Fruit fly (Drosophila melanogaster): ENCODE results near the gene Abd-B.

Abd-B gene

DNA sequence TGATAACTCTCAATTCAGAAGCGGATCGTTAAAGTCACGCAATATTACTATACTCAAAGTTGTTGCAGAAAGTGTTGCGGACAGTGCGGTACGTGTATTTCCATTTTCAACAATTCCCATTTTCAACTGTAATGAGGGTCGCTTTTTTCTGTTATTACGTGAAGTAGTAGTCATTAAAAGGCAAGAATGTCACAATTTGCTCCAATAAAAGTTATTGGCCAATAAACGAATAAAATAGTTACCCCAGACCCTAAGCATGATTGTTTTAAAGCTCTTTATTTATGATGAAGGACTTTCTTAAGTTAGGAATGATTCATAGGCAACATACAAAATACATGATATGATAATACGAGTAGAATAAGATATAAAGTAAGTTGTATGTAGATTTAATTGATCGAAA, 35.3 kb upstream of the Abd-B start (continued):
- TF ChIP-seq stc (GFP tag; IDR thresholded peaks at IDR 0.05) (no peak), CG6689 (GFP tag; IDR thresholded peaks at IDR 0.05) (no peak), Ravus (GFP tag; IDR thresholded peaks at IDR 0.05) (no peak), Fer1 (GFP tag; optimal IDR thresholded peaks at IDR 0.05) (no peak), CG3995 (GFP tag; optimal IDR thresholded peaks at IDR 0.05) (no peak), CG2678 (tag; optimal IDR thresholded peaks at IDR 0.05) (peak; percentile 71), lola (GFP tag; optimal IDR thresholded peaks at IDR 0.05) (no peak), CG18599 (GFP tag; optimal IDR thresholded peaks at IDR 0.05) (no peak), yki (optimal IDR thresholded peaks at IDR 0.05) (no peak), Fer2 (tag; optimal IDR thresholded peaks at IDR 0.05) (peak; percentile 21), Eip74EF (GFP tag; optimal IDR thresholded peaks at IDR 0.05) (peak in 1 of 2 experiments; percentile 21), zf30C (GFP tag; optimal IDR thresholded peaks at IDR 0.05) (no peak), HLH4C (GFP tag; IDR thresholded peaks at IDR 0.05; ENCODE audit: partially characterized antibody) (no peak), Fer3 (tag; optimal IDR thresholded peaks at IDR 0.05) (peak; percentile 26), CG4282 (GFP tag; optimal IDR thresholded peaks at IDR 0.05) (no peak), sens-2 (GFP tag; IDR thresholded peaks at IDR 0.05) (no peak), Atf6 (GFP tag; IDR thresholded peaks at IDR 0.05) (no peak), crc (GFP tag; optimal IDR thresholded peaks at IDR 0.05) (no peak), hkb (optimal IDR thresholded peaks at IDR 0.05) (no peak), hkb (GFP tag; IDR thresholded peaks at IDR 0.05) (no peak), CG17359 (tag; optimal IDR thresholded peaks at IDR 0.05) (no peak), unpg (GFP tag; optimal IDR thresholded peaks at IDR 0.05) (peak; percentile 56), en (GFP tag; optimal IDR thresholded peaks at IDR 0.05) (no peak), CG1529 (GFP tag; optimal IDR thresholded peaks at IDR 0.05) (no peak), CG18619 (GFP tag; optimal IDR thresholded peaks at IDR 0.05) (no peak), maf-S (GFP tag; optimal IDR thresholded peaks at IDR 0.05) (no peak), CG15011 (GFP tag; optimal IDR thresholded peaks at IDR 0.05) (no peak), corto (GFP tag; optimal IDR thresholded peaks at IDR 0.05) (no peak), wek (GFP tag; optimal IDR thresholded peaks at IDR 0.05) (peak; percentile 12), CG10979 (tag; optimal IDR thresholded peaks at IDR 0.05) (no peak), CG4404 (GFP tag; IDR thresholded peaks at IDR 0.05) (no peak), Sox100B (GFP tag; optimal IDR thresholded peaks at IDR 0.05) (peak; percentile 28), CG17912 (GFP tag; optimal IDR thresholded peaks at IDR 0.05) (peak; percentile 37), CG10565 (GFP tag; optimal IDR thresholded peaks at IDR 0.05) (no peak), dimm (GFP tag; IDR thresholded peaks at IDR 0.05) (no peak), CG13287 (GFP tag; IDR thresholded peaks at IDR 0.05; ENCODE audit: partially characterized antibody) (no peak), Oaz (GFP tag; IDR thresholded peaks at IDR 0.05) (no peak), ato (GFP tag; IDR thresholded peaks at IDR 0.05; ENCODE audit: partially characterized antibody) (no peak), CG16863 (GFP tag; optimal IDR thresholded peaks at IDR 0.05) (no peak), bbx (GFP tag; IDR thresholded peaks at IDR 0.05; ENCODE audit: partially characterized antibody) (no peak), CG14014 (GFP tag; IDR thresholded peaks at IDR 0.05) (no peak), HLH3B (GFP tag; IDR thresholded peaks at IDR 0.05) (no peak), Hmr (GFP tag; optimal IDR thresholded peaks at IDR 0.05) (no peak), dati (GFP tag; IDR thresholded peaks at IDR 0.05) (no peak), usp (GFP tag; optimal IDR thresholded peaks at IDR 0.05) (no peak), CG34376 (GFP tag; optimal IDR thresholded peaks at IDR 0.05) (no peak), twi (tag; optimal IDR thresholded peaks at IDR 0.05) (no peak), GATAe (GFP tag; conservative IDR thresholded peaks at IDR 0.05) (no peak), CG11247 (GFP tag; IDR thresholded peaks at IDR 0.05) (no peak), ro (GFP tag; IDR thresholded peaks at IDR 0.05) (no peak), CG1647 (GFP tag; optimal IDR thresholded peaks at IDR 0.05) (no peak), fu2 (GFP tag; optimal IDR thresholded peaks at IDR 0.05) (no peak)

All from whole organism, embryonic.